Fruit fly (Drosophila melanogaster) whole organism, embryonic: ENCODE data around the gene Lst8.
A peak's percentile ranks its signal among the peaks of the same experiment; 100 is the strongest.

Experiments used
- Adf1 ChIP-seq: fragments of 200-800 bp; sonication (Bioruptor generic); IDR thresholded peaks from 2 replicates; pipeline ENCODE4 v1.3.6; 2022; ENCODE audit warnings: missing biosample characterization, missing genetic modification characterization
- Bgb ChIP-seq: fragments of 200-800 bp; sonication (Bioruptor generic); IDR thresholded peaks from 2 replicates; pipeline ENCODE4 v1.3.6; 2022; ENCODE audit warnings: missing biosample characterization, missing genetic modification characterization; ENCODE audit not compliant: partially characterized antibody
- Bteb2 ChIP-seq: fragments of 200-800 bp; sonication (Bioruptor generic); optimal IDR thresholded peaks from 2 replicates; lab custom pipeline; 2016; ENCODE audit warnings: missing biosample characterization, missing genetic modification characterization
- CG10209 ChIP-seq: fragments of 200-800 bp; sonication (Bioruptor generic); optimal IDR thresholded peaks from 3 replicates; lab custom pipeline; 2017; ENCODE audit warnings: missing biosample characterization, mild to moderate bottlenecking, missing genetic modification characterization, missing genetic modification reagents
- CG10267 ChIP-seq: fragments of 200-800 bp; sonication (Bioruptor generic); optimal IDR thresholded peaks from 2 replicates; lab custom pipeline; 2018; ENCODE audit warnings: missing biosample characterization, mild to moderate bottlenecking, missing genetic modification characterization, moderate library complexity
- CG10462 ChIP-seq: fragments of 200-800 bp; sonication (Bioruptor generic); optimal IDR thresholded peaks from 2 replicates; lab custom pipeline; 2016; ENCODE audit warnings: missing biosample characterization, missing genetic modification characterization
- CG12071 ChIP-seq: fragments of 200-800 bp; sonication (Bioruptor generic); optimal IDR thresholded peaks from 3 replicates; lab custom pipeline; 2018; ENCODE audit warnings: missing biosample characterization, mild to moderate bottlenecking, missing genetic modification characterization
- CG14014 ChIP-seq: fragments of 200-800 bp; sonication (Bioruptor generic); IDR thresholded peaks from 2 replicates; pipeline ENCODE4 v1.3.6; 2022; ENCODE audit warnings: missing biosample characterization, missing genetic modification characterization
- CG15073 ChIP-seq: fragments of 200-800 bp; sonication (Bioruptor generic); optimal IDR thresholded peaks from 2 replicates; lab custom pipeline; 2016; ENCODE audit warnings: missing biosample characterization, missing genetic modification characterization
- CG15479 ChIP-seq: fragments of 200-800 bp; sonication (Bioruptor generic); optimal IDR thresholded peaks from 3 replicates; lab custom pipeline; 2019; ENCODE audit warnings: missing biosample characterization, mild to moderate bottlenecking, missing genetic modification characterization, moderate library complexity
- CG16815 ChIP-seq: fragments of 200-800 bp; sonication (Bioruptor generic); optimal IDR thresholded peaks from 3 replicates; lab custom pipeline; 2017; ENCODE audit warnings: missing biosample characterization, mild to moderate bottlenecking, missing genetic modification characterization
- CG17186 ChIP-seq: fragments of 200-800 bp; sonication (Bioruptor generic); optimal IDR thresholded peaks from 3 replicates; lab custom pipeline; 2017; ENCODE audit warnings: missing biosample characterization, missing genetic modification reagents, missing genetic modification characterization
- CG18476 ChIP-seq: fragments of 200-800 bp; sonication (Bioruptor generic); optimal IDR thresholded peaks from 2 replicates; lab custom pipeline; 2016; ENCODE audit warnings: missing biosample characterization, mild to moderate bottlenecking, missing genetic modification characterization
- CG30020 ChIP-seq: fragments of 200-800 bp; optimal IDR thresholded peaks from 2 replicates; lab custom pipeline; 2019; ENCODE audit warnings: missing biosample characterization, mild to moderate bottlenecking, missing genetic modification characterization, moderate library complexity
- CG3163 ChIP-seq: fragments of 200-800 bp; sonication (Bioruptor generic); optimal IDR thresholded peaks from 3 replicates; lab custom pipeline; 2016; ENCODE audit warnings: missing biosample characterization, missing genetic modification characterization
- CG3407 ChIP-seq: fragments of 200-800 bp; sonication (Bioruptor generic); optimal IDR thresholded peaks from 2 replicates; lab custom pipeline; 2018; ENCODE audit warnings: missing biosample characterization, mild to moderate bottlenecking, missing genetic modification characterization
- CG5180 ChIP-seq: fragments of 200-800 bp; sonication (Bioruptor generic); optimal IDR thresholded peaks from 3 replicates; lab custom pipeline; 2017; ENCODE audit warnings: missing biosample characterization, missing genetic modification characterization, mild to moderate bottlenecking, moderate library complexity, missing genetic modification reagents
- CG6683 ChIP-seq: fragments of 200-800 bp; sonication (Bioruptor generic); optimal IDR thresholded peaks from 2 replicates; lab custom pipeline; 2017; ENCODE audit warnings: missing biosample characterization, mild to moderate bottlenecking, missing genetic modification characterization, missing genetic modification reagents
- CG6813 ChIP-seq: fragments of 200-800 bp; sonication (Bioruptor generic); optimal IDR thresholded peaks from 2 replicates; lab custom pipeline; 2017; ENCODE audit warnings: missing biosample characterization, missing genetic modification characterization, mild to moderate bottlenecking, moderate library complexity, missing genetic modification reagents
- CG7271 ChIP-seq: fragments of 200-800 bp; sonication (Bioruptor generic); optimal IDR thresholded peaks from 2 replicates; lab custom pipeline; 2018; ENCODE audit warnings: missing biosample characterization, mild to moderate bottlenecking, missing genetic modification characterization, moderate library complexity
- Dad ChIP-seq: fragments of 200-800 bp; sonication (Bioruptor generic); optimal IDR thresholded peaks from 3 replicates; lab custom pipeline; 2016; ENCODE audit warnings: missing biosample characterization, missing genetic modification characterization
- Dref ChIP-seq: fragments of 200-800 bp; sonication (Bioruptor generic); IDR thresholded peaks from 2 replicates; pipeline ENCODE4 v1.3.6; 2022; ENCODE audit warnings: missing biosample characterization, missing genetic modification characterization
- Eip74EF ChIP-seq, 2 experiments: fragments of 200-800 bp in 1 of 2; fragments of >200 bp in 1 of 2; sonication (Bioruptor generic) in 1 of 2; optimal IDR thresholded peaks; 2 replicates each; lab custom pipeline; 2017 to 2019; ENCODE audit warnings: missing biosample characterization in 2 of 2, missing genetic modification characterization in 2 of 2, mild to moderate bottlenecking in 1 of 2, moderate library complexity in 1 of 2
- Hmx ChIP-seq: fragments of 200-800 bp; sonication (Bioruptor generic); optimal IDR thresholded peaks from 2 replicates; lab custom pipeline; 2016; ENCODE audit warnings: missing biosample characterization, missing genetic modification characterization
- Hr78 ChIP-seq, 2 experiments: fragments of 200-800 bp in 1 of 2; fragments of >200 bp in 1 of 2; sonication (Bioruptor generic) in 1 of 2; optimal IDR thresholded peaks; 2 replicates each; lab custom pipeline; 2017 to 2019; ENCODE audit warnings: missing biosample characterization in 2 of 2, missing genetic modification characterization in 2 of 2, mild to moderate bottlenecking in 1 of 2, moderate library complexity in 1 of 2
- Hsf ChIP-seq: fragments of 200-800 bp; sonication (Bioruptor generic); optimal IDR thresholded peaks from 3 replicates; lab custom pipeline; 2016; ENCODE audit warnings: missing biosample characterization, missing genetic modification characterization
- Mes4 ChIP-seq: fragments of 200-800 bp; sonication (Bioruptor generic); optimal IDR thresholded peaks from 2 replicates; lab custom pipeline; 2016; ENCODE audit warnings: missing biosample characterization, missing genetic modification characterization
- Opbp ChIP-seq: fragments of 200-800 bp; sonication (Bioruptor generic); IDR thresholded peaks from 3 replicates; pipeline ENCODE4 v1.3.6; 2022; ENCODE audit warnings: missing biosample characterization, missing genetic modification characterization; ENCODE audit not compliant: partially characterized antibody
- Rx ChIP-seq: fragments of 200-800 bp; sonication (Bioruptor generic); IDR thresholded peaks from 2 replicates; pipeline ENCODE4 v1.3.6; 2022; ENCODE audit warnings: missing biosample characterization, missing genetic modification characterization
- Scr ChIP-seq: fragments of 200-800 bp; sonication (Bioruptor generic); IDR thresholded peaks from 2 replicates; pipeline ENCODE4 v1.3.6; 2022; ENCODE audit warnings: missing biosample characterization, missing genetic modification characterization; ENCODE audit not compliant: partially characterized antibody
- Xbp1 ChIP-seq: fragments of 200-800 bp; sonication (Bioruptor generic); optimal IDR thresholded peaks from 3 replicates; lab custom pipeline; 2016; ENCODE audit warnings: missing biosample characterization, mild to moderate bottlenecking, missing genetic modification characterization
- Xrp1 ChIP-seq: fragments of 200-800 bp; sonication (Bioruptor generic); IDR thresholded peaks from 2 replicates; pipeline ENCODE4 v1.3.6; 2022; ENCODE audit warnings: missing biosample characterization, missing genetic modification characterization
- ab ChIP-seq: fragments of 200-800 bp; sonication (Bioruptor generic); optimal IDR thresholded peaks from 2 replicates; lab custom pipeline; 2016; ENCODE audit warnings: missing biosample characterization, missing genetic modification characterization
- amos ChIP-seq: fragments of 200-800 bp; sonication (Bioruptor generic); IDR thresholded peaks from 2 replicates; pipeline ENCODE4 v1.3.6; 2022; ENCODE audit warnings: missing biosample characterization, missing genetic modification characterization; ENCODE audit not compliant: partially characterized antibody
- ase ChIP-seq: fragments of 200-800 bp; sonication (Bioruptor generic); IDR thresholded peaks from 3 replicates; pipeline ENCODE4 v1.3.6; 2022; ENCODE audit warnings: missing biosample characterization, missing genetic modification characterization
- caup ChIP-seq: fragments of 200-800 bp; sonication (Bioruptor generic); optimal IDR thresholded peaks from 3 replicates; lab custom pipeline; 2017; ENCODE audit warnings: missing biosample characterization, mild to moderate bottlenecking, missing genetic modification characterization, moderate library complexity; ENCODE audit not compliant: severe bottlenecking
- crp ChIP-seq, 2 experiments: fragments of 200-800 bp; sonication (Bioruptor generic); optimal IDR thresholded peaks; 2 replicates in 1 of 2; 3 replicates in 1 of 2; lab custom pipeline; 2017; ENCODE audit warnings: missing biosample characterization in 2 of 2, missing genetic modification characterization in 2 of 2, mild to moderate bottlenecking in 1 of 2, moderate library complexity in 1 of 2
- dmrt99B ChIP-seq: fragments of 200-800 bp; sonication (Bioruptor generic); optimal IDR thresholded peaks from 2 replicates; lab custom pipeline; 2018; ENCODE audit warnings: missing biosample characterization, mild to moderate bottlenecking, missing genetic modification characterization, moderate library complexity
- eyg ChIP-seq: fragments of 200-800 bp; sonication (Bioruptor generic); optimal IDR thresholded peaks from 3 replicates; lab custom pipeline; 2016; ENCODE audit warnings: missing biosample characterization, missing genetic modification characterization
- gem ChIP-seq: fragments of 200-800 bp; sonication (Bioruptor generic); optimal IDR thresholded peaks from 2 replicates; lab custom pipeline; 2019; ENCODE audit warnings: missing biosample characterization, mild to moderate bottlenecking, missing genetic modification characterization, moderate library complexity
- her ChIP-seq: fragments of 200-800 bp; sonication (Bioruptor generic); optimal IDR thresholded peaks from 2 replicates; lab custom pipeline; 2016; ENCODE audit warnings: missing biosample characterization, missing genetic modification characterization
- inv ChIP-seq: fragments of 200-800 bp; sonication (Bioruptor generic); IDR thresholded peaks from 2 replicates; pipeline ENCODE4 v1.3.6; 2022; ENCODE audit warnings: missing biosample characterization, missing genetic modification characterization; ENCODE audit not compliant: partially characterized antibody
- ken ChIP-seq: fragments of 200-800 bp; sonication (Bioruptor generic); IDR thresholded peaks from 3 replicates; pipeline ENCODE4 v1.3.6; 2022; ENCODE audit warnings: missing biosample characterization, missing genetic modification characterization
- slbo ChIP-seq: fragments of 200-800 bp; sonication (Bioruptor generic); IDR thresholded peaks from 2 replicates; pipeline ENCODE4 v1.3.6; 2022; ENCODE audit warnings: missing biosample characterization, missing genetic modification characterization
- tgo ChIP-seq: fragments of 200-800 bp; sonication (Bioruptor generic); IDR thresholded peaks from 3 replicates; pipeline ENCODE4 v1.3.6; 2022; ENCODE audit warnings: missing biosample characterization, missing genetic modification characterization
- tll ChIP-seq, 2 experiments: fragments of 200-800 bp in 1 of 2; fragments of >200 bp in 1 of 2; sonication (Bioruptor generic) in 1 of 2; optimal IDR thresholded peaks; 2 replicates each; lab custom pipeline; 2017 to 2019; ENCODE audit warnings: missing biosample characterization in 2 of 2, missing genetic modification characterization in 2 of 2, mild to moderate bottlenecking in 1 of 2, moderate library complexity in 1 of 2
- tna ChIP-seq: fragments of 200-800 bp; sonication (Bioruptor generic); IDR thresholded peaks from 2 replicates; pipeline ENCODE4 v1.3.6; 2022; ENCODE audit warnings: missing biosample characterization, missing genetic modification characterization; ENCODE audit not compliant: partially characterized antibody
- unpg ChIP-seq: fragments of 200-800 bp; sonication (Bioruptor generic); optimal IDR thresholded peaks from 3 replicates; lab custom pipeline; 2018; ENCODE audit warnings: missing biosample characterization, mild to moderate bottlenecking, missing genetic modification characterization, moderate library complexity
- wor ChIP-seq: fragments of 200-800 bp; sonication (Bioruptor generic); IDR thresholded peaks from 2 replicates; pipeline ENCODE4 v1.3.6; 2022; ENCODE audit warnings: missing biosample characterization, missing genetic modification characterization

The Lst8 gene

dm6 chrX:9652006-9652405 lies 46.2 kb upstream of the Lst8 start (continued):
- peak; percentile 57 for TF ChIP-seq Xbp1 (GFP tag; lab: Kevin White, UChicago)
- peak; percentile 80 for TF ChIP-seq dmrt99B (tag; lab: Kevin White, UChicago)
- no peak for TF ChIP-seq Opbp (GFP tag; lab: Robert Waterston, UW)
- no peak for TF ChIP-seq CG15479 (GFP tag; lab: Kevin White, UChicago)
- TF ChIP-seq CG14014 (GFP tag; lab: Robert Waterston, UW) = peak; percentile 65; the same call in 1 of the 2 replicates
- peak; percentile 48 for TF ChIP-seq CG3407 (GFP tag; lab: Kevin White, UChicago)
- TF ChIP-seq Hsf (GFP tag; lab: Kevin White, UChicago) = no peak
- no peak for TF ChIP-seq CG6683 (GFP tag; lab: Kevin White, UChicago)
- no peak for TF ChIP-seq Dad (GFP tag; lab: Kevin White, UChicago)
- TF ChIP-seq Bgb (GFP tag; lab: Robert Waterston, UW) = no peak
- TF ChIP-seq tgo (GFP tag; lab: Robert Waterston, UW) = peak; percentile 43; the same call in 2 of the 3 replicates
- no peak for TF ChIP-seq amos (GFP tag; lab: Robert Waterston, UW)
- no peak for TF ChIP-seq tll (GFP tag; optimal IDR thresholded peaks at IDR 0.05; lab: Kevin White, UChicago)
- TF ChIP-seq CG6813 = no peak
- peak; percentile 16 for TF ChIP-seq CG10462
- peak; percentile 47 for TF ChIP-seq Rx (GFP tag; lab: Robert Waterston, UW)
- TF ChIP-seq unpg (GFP tag; lab: Kevin White, UChicago) = peak; percentile 50
- TF ChIP-seq CG30020 = no peak
- TF ChIP-seq inv (GFP tag; lab: Robert Waterston, UW) = no peak
- no peak for TF ChIP-seq Adf1 (GFP tag; lab: Robert Waterston, UW)
- TF ChIP-seq Eip74EF (GFP tag; optimal IDR thresholded peaks at IDR 0.05; lab: Kevin White, UChicago) = peak in 1 of 2 experiments; percentile 29
- no peak for TF ChIP-seq Dref (GFP tag; lab: Robert Waterston, UW)
- TF ChIP-seq CG3163 (GFP tag; lab: Kevin White, UChicago) = no peak
- peak; percentile 13 for TF ChIP-seq CG18476 (GFP tag; lab: Kevin White, UChicago)
- no peak for TF ChIP-seq Hmx (GFP tag; lab: Kevin White, UChicago)
- TF ChIP-seq CG16815 = peak; percentile 8
- TF ChIP-seq gem (tag; lab: Kevin White, UChicago) = peak; percentile 68
- peak; percentile 25 for TF ChIP-seq CG10209 (GFP tag; lab: Kevin White, UChicago)
- TF ChIP-seq tna (GFP tag; lab: Robert Waterston, UW) = no peak
- TF ChIP-seq wor (GFP tag; lab: Robert Waterston, UW) = peak; percentile 58
- TF ChIP-seq CG7271 (tag; lab: Kevin White, UChicago) = no peak
- no peak for TF ChIP-seq crp (GFP tag; optimal IDR thresholded peaks at IDR 0.05; lab: Kevin White, UChicago)
- TF ChIP-seq Hr78 (GFP tag; optimal IDR thresholded peaks at IDR 0.05; lab: Kevin White, UChicago) = peak in 1 of 2 experiments; percentile 36
- no peak for TF ChIP-seq CG15073 (GFP tag; lab: Kevin White, UChicago)
- peak; percentile 29 for TF ChIP-seq caup (GFP tag; lab: Kevin White, UChicago)
- peak; percentile 67; the same call in 1 of the 3 replicates for TF ChIP-seq ken (GFP tag; lab: Robert Waterston, UW)
- no peak for TF ChIP-seq Mes4
- TF ChIP-seq eyg (GFP tag; lab: Kevin White, UChicago) = no peak
- TF ChIP-seq ab (GFP tag; lab: Kevin White, UChicago) = no peak
- peak; percentile 52 for TF ChIP-seq CG12071
- peak; percentile 64 for TF ChIP-seq slbo (GFP tag; lab: Robert Waterston, UW)
- TF ChIP-seq her (GFP tag; lab: Kevin White, UChicago) = no peak
- no peak for TF ChIP-seq CG17186
- TF ChIP-seq Scr (GFP tag; lab: Robert Waterston, UW) = no peak
- peak; percentile 16 for TF ChIP-seq CG5180 (GFP tag; lab: Kevin White, UChicago)
- TF ChIP-seq ase (GFP tag; lab: Robert Waterston, UW) = peak; percentile 60; the same call in 2 of the 3 replicates
- TF ChIP-seq Xrp1 = peak; percentile 70
- peak; percentile 19 for TF ChIP-seq CG10267 (tag; lab: Kevin White, UChicago)
- TF ChIP-seq Bteb2 (GFP tag; lab: Kevin White, UChicago) = no peak
